Fruit fly (Drosophila melanogaster) whole organism, larva: ENCODE results near the gene CG32055.

Source experiments
- noc ChIP-seq: fragments of 200-800 bp; sonication (Bioruptor generic); optimal IDR thresholded peaks from 3 replicates; lab custom pipeline; 2019; ENCODE audit warnings: missing biosample characterization, mild to moderate bottlenecking, missing genetic modification characterization, moderate library complexity

The CG32055 gene

DNA sequence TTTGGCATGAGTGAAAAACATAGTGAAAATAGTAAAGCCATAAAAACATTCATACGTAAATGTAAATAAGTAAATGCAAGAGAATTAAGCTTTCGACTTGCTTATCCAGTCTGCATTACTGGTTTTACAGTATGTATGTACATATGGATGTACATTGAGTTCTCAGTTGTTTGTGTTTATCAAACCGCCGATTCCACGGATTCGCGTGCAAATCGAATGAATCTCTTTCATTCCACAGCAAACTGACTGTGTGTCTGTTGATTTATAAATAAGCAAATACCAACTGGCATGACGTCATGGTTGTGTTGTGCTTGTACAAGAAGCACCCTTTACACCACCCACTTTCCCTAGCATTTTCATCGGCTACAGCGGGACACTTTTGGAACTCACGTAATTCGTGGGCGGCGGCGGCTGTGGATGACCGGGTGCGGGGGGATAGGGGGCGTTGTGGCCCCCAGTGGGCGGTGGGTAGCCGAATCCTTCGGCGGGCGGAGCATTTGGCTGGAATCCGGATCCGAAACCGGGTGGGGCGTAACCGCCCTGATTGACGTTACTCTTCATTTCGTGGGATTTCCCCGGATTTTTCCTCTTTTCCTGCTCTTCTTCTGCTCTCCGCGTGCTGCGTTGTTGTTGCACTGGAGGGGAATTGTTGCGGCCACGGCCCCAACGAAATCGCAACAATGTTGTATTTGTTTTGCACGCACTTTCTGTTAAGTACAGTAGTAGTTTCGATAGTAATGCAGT is 4.7 kb upstream of the CG32055 start:
- TF ChIP-seq noc (tag; lab: Kevin White, UChicago): no peak

dm6 chr3L:10223397-10223796 is 3.4 kb upstream of the CG32055 start:
- TF ChIP-seq noc (tag; lab: Kevin White, UChicago): no peak

dm6 chr3L:10215365-10215764 is 4.6 kb downstream of the CG32055 start, which contains the start of gene CG8065:
TSS of gene CG8065 (plus strand) at chr3L:10215665.
- TF ChIP-seq noc (tag; lab: Kevin White, UChicago): no peak

dm6 chr3L:10206226-10206968 is 13.6 kb downstream of the CG32055 start:
- TF ChIP-seq noc (tag; lab: Kevin White, UChicago): no peak

- no peak for TF ChIP-seq noc (tag; lab: Kevin White, UChicago)
Observed at dm6 chr3L:10205823-10206222, 14.1 kb downstream of the CG32055 start.

DNA sequence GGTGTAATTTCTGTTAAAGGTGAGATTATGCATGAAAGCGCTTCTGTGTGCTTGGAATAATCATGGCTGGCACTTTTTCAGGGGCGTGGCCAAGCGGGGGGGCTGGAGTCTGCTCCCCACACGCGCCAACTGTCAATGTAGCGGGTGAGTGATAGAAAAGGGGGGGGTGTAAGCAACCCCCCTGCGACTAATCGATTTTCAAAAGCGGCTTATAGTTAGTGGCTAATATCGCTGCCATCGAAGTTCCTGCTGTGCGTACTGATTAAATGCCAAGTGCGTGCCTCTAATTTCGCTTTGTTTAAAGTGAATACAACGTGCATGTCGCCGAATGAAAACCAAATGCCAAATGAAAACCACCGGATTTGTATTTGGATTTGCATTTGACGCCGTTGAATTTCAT is 15.3 kb downstream of the CG32055 start:
- TF ChIP-seq noc (tag; lab: Kevin White, UChicago): no peak

DNA sequence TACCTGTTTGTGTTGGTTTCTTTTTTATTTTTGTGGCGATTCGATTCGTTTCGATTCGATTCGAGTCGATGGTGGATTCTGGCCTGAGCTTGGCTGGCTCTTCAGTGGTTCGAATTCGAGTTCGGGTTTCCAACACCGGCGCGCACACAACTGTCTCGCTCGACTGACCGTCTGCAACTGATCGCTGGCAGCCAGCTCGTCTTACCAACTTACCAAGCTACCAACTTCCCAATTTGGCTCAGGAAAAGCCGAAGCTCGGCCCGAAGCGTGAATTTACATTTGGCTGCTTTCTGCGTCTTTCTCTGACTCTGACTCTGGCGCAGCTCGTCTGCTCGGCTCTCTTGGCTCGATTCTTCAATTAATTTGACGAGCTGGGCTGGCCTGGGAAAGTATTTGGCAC is 18.3 kb downstream of the CG32055 start, which contains the start of gene ect:
ect (minus strand) TSS at position 183 of the 400 bp plus-strand sequence.
- no peak for TF ChIP-seq noc (tag; lab: Kevin White, UChicago)

dm6 chr3L:10199644-10200043 is 20.3 kb downstream of the CG32055 start:
- TF ChIP-seq noc (tag; lab: Kevin White, UChicago): no peak

DNA sequence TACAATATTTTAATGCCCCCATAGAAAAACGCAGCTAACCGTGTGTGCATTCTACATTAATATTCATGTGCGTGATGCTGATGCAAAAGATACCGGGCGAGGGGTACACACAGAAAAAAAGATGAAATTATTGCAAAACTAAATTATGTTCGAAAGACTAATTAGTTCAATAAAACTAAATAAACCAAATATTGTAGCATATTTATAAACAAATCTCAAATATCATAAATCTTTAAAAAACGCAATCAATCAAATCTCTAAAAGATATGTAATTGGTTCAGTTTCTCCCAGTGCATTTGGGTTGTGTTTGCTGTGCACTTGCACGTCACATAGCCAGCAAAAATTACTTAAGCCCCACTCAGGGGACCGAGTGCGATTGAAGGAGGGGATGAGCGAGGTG is 21.4 kb downstream of the CG32055 start:
- TF ChIP-seq noc (tag; lab: Kevin White, UChicago): no peak

DNA sequence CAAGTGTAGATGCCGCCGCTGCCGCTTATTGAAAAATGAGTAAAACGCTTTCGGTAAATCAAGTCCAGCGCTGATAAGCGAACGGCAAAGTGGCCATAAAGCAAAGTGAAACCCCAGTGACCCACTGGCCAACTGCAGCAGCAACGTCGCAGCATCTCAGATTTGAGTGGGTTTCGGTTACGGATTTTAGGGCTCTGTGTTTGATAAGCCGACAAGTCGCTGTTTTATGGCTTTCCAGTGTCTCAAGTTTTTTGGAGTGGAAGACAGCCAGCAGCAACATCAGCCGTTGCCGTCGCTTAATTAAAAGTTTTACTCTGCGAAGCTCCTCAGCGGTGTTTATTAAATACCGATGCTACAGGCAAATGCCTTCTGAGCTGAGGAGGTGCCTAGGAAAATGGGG is 22.6 kb downstream of the CG32055 start:
- no peak for TF ChIP-seq noc (tag; lab: Kevin White, UChicago)

DNA sequence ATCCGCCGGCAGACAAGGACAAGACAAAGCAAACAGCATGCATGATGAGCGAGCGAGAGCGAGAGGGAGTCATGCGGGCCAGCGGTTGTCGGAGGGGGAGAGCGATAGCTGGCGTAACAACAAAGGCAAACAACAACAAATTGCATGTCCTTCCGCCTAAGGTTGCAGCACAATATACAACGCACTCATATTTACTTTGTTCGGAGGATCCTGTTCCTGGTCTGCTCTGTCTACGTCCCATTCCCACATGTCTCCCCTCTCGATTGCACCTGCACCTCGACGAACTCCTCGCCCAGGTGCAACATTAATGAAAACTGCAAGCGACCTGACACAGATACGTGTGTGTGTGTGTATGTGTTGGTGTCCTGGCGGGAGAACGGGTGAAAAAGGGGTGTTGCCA is 30.8 kb downstream of the CG32055 start:
- TF ChIP-seq noc (tag; lab: Kevin White, UChicago): no peak

dm6 chr3L:10186893-10187292 is 33.1 kb downstream of the CG32055 start:
- no peak for TF ChIP-seq noc (tag; lab: Kevin White, UChicago)

- no peak for TF ChIP-seq noc (tag; lab: Kevin White, UChicago)
Observed at dm6 chr3L:10185924-10186323, 34.0 kb downstream of the CG32055 start, which contains the start of gene dpr10. TSS of gene dpr10 (minus strand) at chr3L:10186108.
